Fruit fly (Drosophila melanogaster): Measurements from ENCODE around the gene CadN.

Gene CadN

DNA sequence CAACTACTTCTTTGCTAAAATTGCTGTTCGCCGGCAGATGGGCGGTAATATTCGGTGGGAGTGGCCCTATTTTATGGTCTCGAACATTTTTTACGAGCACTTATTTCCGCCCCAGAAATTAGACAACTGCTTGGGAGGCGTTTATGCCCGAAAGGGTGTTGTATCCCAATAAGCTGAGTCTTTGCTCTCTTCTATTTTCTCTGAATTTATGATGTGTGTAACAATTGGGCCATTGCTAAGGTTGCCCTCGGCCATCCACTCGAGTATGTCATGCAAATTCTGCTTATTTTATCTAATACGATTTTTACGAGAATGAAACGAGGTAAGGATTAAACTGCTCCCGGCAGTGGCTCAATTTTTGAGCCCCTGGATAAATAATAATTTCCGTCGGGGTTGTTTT is 73.8 kb downstream of the CadN start, which contains the start of gene CG43231:
Gene CG43231, plus strand, starts transcription at position 301 of the 400 bp plus-strand sequence.
- no peak for TF ChIP-seq Blimp-1 (GFP tag; optimal IDR thresholded peaks at IDR 0.05)
- no peak for TF ChIP-seq CG11762 (GFP tag; optimal IDR thresholded peaks at IDR 0.05; ENCODE audit: insufficient read depth)
- no peak for TF ChIP-seq Gug (GFP tag; IDR thresholded peaks at IDR 0.05)
- no peak for TF ChIP-seq CG6808 (GFP tag; optimal IDR thresholded peaks at IDR 0.05)
- TF ChIP-seq fd85E (GFP tag; optimal IDR thresholded peaks at IDR 0.05), result no peak
- no peak for TF ChIP-seq CG9139 (GFP tag; optimal IDR thresholded peaks at IDR 0.05)
- TF ChIP-seq cyc (GFP tag; optimal IDR thresholded peaks at IDR 0.05), result no peak

- no peak for TF ChIP-seq Ets21C (GFP tag; optimal IDR thresholded peaks at IDR 0.05)
- no peak for TF ChIP-seq OdsH (GFP tag; optimal IDR thresholded peaks at IDR 0.05)
- no peak for TF ChIP-seq Hr39 (GFP tag; optimal IDR thresholded peaks at IDR 0.05)
- no peak for TF ChIP-seq CG7368 (GFP tag; optimal IDR thresholded peaks at IDR 0.05)
- TF ChIP-seq CG6276 (GFP tag; optimal IDR thresholded peaks at IDR 0.05), result no peak
- TF ChIP-seq CG32006 (GFP tag; optimal IDR thresholded peaks at IDR 0.05), result no peak
- no peak for TF ChIP-seq salr (GFP tag; optimal IDR thresholded peaks at IDR 0.05)
- TF ChIP-seq Smox (GFP tag; optimal IDR thresholded peaks at IDR 0.05), result no peak
- TF ChIP-seq CG6163 (GFP tag; IDR thresholded peaks at IDR 0.05), result no peak
- TF ChIP-seq CG8319 (GFP tag; optimal IDR thresholded peaks at IDR 0.05), result no peak
- no peak for TF ChIP-seq lz (GFP tag; optimal IDR thresholded peaks at IDR 0.05)
- TF ChIP-seq CG9139 (GFP tag; optimal IDR thresholded peaks at IDR 0.05), result no peak
- TF ChIP-seq CG6808 (GFP tag; optimal IDR thresholded peaks at IDR 0.05), result no peak
- TF ChIP-seq dsx (GFP tag; optimal IDR thresholded peaks at IDR 0.05; ENCODE audit: poor library complexity, severe bottlenecking), result no peak
- TF ChIP-seq Gug (GFP tag; IDR thresholded peaks at IDR 0.05), result no peak
- TF ChIP-seq CG11762 (GFP tag; optimal IDR thresholded peaks at IDR 0.05; ENCODE audit: insufficient read depth), result no peak
- TF ChIP-seq achi (GFP tag; optimal IDR thresholded peaks at IDR 0.05), result no peak
- no peak for TF ChIP-seq topi (GFP tag; optimal IDR thresholded peaks at IDR 0.05)
- no peak for TF ChIP-seq ss (GFP tag; optimal IDR thresholded peaks at IDR 0.05)
These were observed 106.9 kb downstream of the CadN start for dm6 chr2L:17671222-17671621.

dm6 chr2L:17650812-17651211 is 127.3 kb downstream of the CadN start:
- no peak for TF ChIP-seq CG34406 (GFP tag; optimal IDR thresholded peaks at IDR 0.05)
- TF ChIP-seq spab (GFP tag; optimal IDR thresholded peaks at IDR 0.05), result no peak
- no peak for TF ChIP-seq salr (GFP tag; optimal IDR thresholded peaks at IDR 0.05)
- no peak for TF ChIP-seq dac (GFP tag; optimal IDR thresholded peaks at IDR 0.05)
- no peak for TF ChIP-seq Ets96B (tag; optimal IDR thresholded peaks at IDR 0.05)
- TF ChIP-seq CG16779 (tag; optimal IDR thresholded peaks at IDR 0.05), result no peak
- no peak for TF ChIP-seq CG31627 (GFP tag; optimal IDR thresholded peaks at IDR 0.05)
- TF ChIP-seq CG6163 (GFP tag; IDR thresholded peaks at IDR 0.05), result no peak

DNA sequence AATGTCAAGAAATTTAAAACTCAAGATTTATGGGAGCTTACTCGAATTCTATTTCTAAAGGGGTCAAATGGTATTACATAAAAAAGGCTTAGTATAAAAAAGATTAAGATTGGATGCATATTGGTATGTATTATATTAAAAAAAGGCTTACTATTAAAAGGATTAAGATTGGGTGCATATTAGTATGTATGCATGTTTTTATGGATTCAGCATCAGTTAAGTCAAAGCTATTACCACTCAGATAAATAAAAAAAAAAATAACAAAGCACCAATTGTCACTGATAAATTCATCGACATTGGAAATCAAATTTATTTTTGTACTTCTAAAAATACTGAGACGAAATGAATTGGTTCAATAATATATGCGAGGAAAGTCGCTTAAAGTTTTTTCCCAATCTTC is 150.6 kb downstream of the CadN start, which contains the start of gene CG43054:
Gene CG43054, plus strand, starts transcription at position 301 of the 400 bp plus-strand sequence.
- no peak for TF ChIP-seq CG7368 (GFP tag; optimal IDR thresholded peaks at IDR 0.05)
- no peak for TF ChIP-seq CG6163 (GFP tag; IDR thresholded peaks at IDR 0.05)
- no peak for TF ChIP-seq Smox (GFP tag; optimal IDR thresholded peaks at IDR 0.05)
- no peak for TF ChIP-seq CG1621 (tag; optimal IDR thresholded peaks at IDR 0.05)
- TF ChIP-seq cyc (GFP tag; optimal IDR thresholded peaks at IDR 0.05), result no peak

DNA sequence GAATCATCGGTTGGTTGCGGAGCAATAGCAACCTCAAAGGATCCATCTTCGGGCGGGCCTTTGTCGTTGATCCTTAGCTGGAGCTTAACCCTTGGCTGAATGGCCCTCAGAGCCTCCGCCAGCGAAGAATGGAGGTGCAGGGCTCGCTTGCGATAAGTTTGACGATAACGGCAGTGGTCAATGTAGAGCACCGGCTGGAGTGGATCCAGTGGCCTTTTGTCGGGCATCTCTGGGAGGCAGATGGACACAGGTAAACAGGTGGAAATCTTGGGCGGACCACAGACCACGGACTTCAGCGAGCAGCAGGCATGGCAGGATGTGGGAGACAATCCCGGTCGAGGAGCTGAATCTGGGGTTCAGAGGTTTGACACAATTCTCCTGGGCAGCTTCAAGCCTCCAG is 152.1 kb downstream of the CadN start, which contains the start of gene CG15147:
Gene CG15147, minus strand, starts transcription at position 390 of the 400 bp plus-strand sequence.
- TF ChIP-seq CG6163 (GFP tag; IDR thresholded peaks at IDR 0.05) (no peak), Smox (GFP tag; optimal IDR thresholded peaks at IDR 0.05) (no peak), CG31627 (GFP tag; optimal IDR thresholded peaks at IDR 0.05) (no peak), CG6792 (GFP tag; optimal IDR thresholded peaks at IDR 0.05) (no peak), Hr38 (GFP tag; optimal IDR thresholded peaks at IDR 0.05) (no peak), acj6 (GFP tag; optimal IDR thresholded peaks at IDR 0.05) (no peak), CG10669 (GFP tag; optimal IDR thresholded peaks at IDR 0.05) (no peak), achi (GFP tag; optimal IDR thresholded peaks at IDR 0.05) (no peak), spab (GFP tag; optimal IDR thresholded peaks at IDR 0.05) (no peak), fd59A (GFP tag; optimal IDR thresholded peaks at IDR 0.05) (no peak), esn (GFP tag; optimal IDR thresholded peaks at IDR 0.05) (no peak), CG7368 (GFP tag; optimal IDR thresholded peaks at IDR 0.05) (no peak), CG10631 (GFP tag; optimal IDR thresholded peaks at IDR 0.05) (no peak), eg (GFP tag; IDR thresholded peaks at IDR 0.05) (no peak)

Measured in whole organism, prepupa.